Worm (Caenorhabditis elegans) whole organism, L1 larva: ENCODE data around the gene nspc-9.
A peak's percentile ranks its signal among the peaks of the same experiment; 100 is the strongest.

Experiments used
- C34B4.2 ChIP-seq: sonication (generic microtip); optimal IDR thresholded peaks from 2 replicates; lab custom pipeline; 2017; ENCODE audit warnings: mild to moderate bottlenecking, missing genetic modification characterization, missing compliant biosample characterization
- Y116A8C.19 ChIP-seq: sonication (generic microtip); optimal IDR thresholded peaks from 2 replicates; lab custom pipeline; 2016; ENCODE audit warnings: missing compliant biosample characterization, missing genetic modification characterization, borderline replicate concordance
- ama-1 ChIP-seq: fragments of 150-350 bp; optimal IDR thresholded peaks from 2 replicates; lab custom pipeline; 2014
- ces-1 ChIP-seq: fragments of 150-350 bp; optimal IDR thresholded peaks from 2 replicates; lab custom pipeline; 2014; ENCODE audit warnings: missing biosample characterization, missing genetic modification reagents, missing genetic modification characterization
- dsc-1 ChIP-seq: sonication (generic microtip); optimal IDR thresholded peaks from 2 replicates; lab custom pipeline; 2016; ENCODE audit warnings: mild to moderate bottlenecking, missing genetic modification characterization, missing compliant biosample characterization
- efl-3 ChIP-seq: fragments of 200-800 bp; sonication (Bioruptor generic); optimal IDR thresholded peaks from 2 replicates; lab custom pipeline; 2018; ENCODE audit warnings: mild to moderate bottlenecking, missing genetic modification characterization, missing compliant biosample characterization
- egl-13 ChIP-seq: sonication (generic microtip); optimal IDR thresholded peaks from 2 replicates; lab custom pipeline; 2016; ENCODE audit warnings: missing genotype, missing genetic modification reagents, missing genetic modification characterization, missing compliant biosample characterization
- ets-5 ChIP-seq: fragments of 200-800 bp; sonication (Bioruptor generic); IDR thresholded peaks from 2 replicates; pipeline ENCODE4 v1.3.6; 2022; ENCODE audit warnings: missing genetic modification characterization, missing compliant biosample characterization
- fkh-8 ChIP-seq: sonication (generic microtip); optimal IDR thresholded peaks from 2 replicates; lab custom pipeline; 2016; ENCODE audit warnings: mild to moderate bottlenecking, missing genetic modification characterization, missing compliant biosample characterization
- grh-1 ChIP-seq: fragments of 200-800 bp; sonication (Bioruptor generic); IDR thresholded peaks from 2 replicates; pipeline ENCODE4 v1.3.6; 2022; ENCODE audit warnings: missing genetic modification reagents, missing genetic modification characterization, missing compliant biosample characterization
- hlh-17 ChIP-seq: fragments of 200-800 bp; sonication (Bioruptor generic); optimal IDR thresholded peaks from 2 replicates; lab custom pipeline; 2018; ENCODE audit warnings: missing genetic modification characterization, mild to moderate bottlenecking, missing compliant biosample characterization, moderate library complexity, borderline replicate concordance
- hpl-2 ChIP-seq: fragments of 150-350 bp; optimal IDR thresholded peaks from 2 replicates; lab custom pipeline; 2014; ENCODE audit warnings: missing biosample characterization, missing genetic modification reagents, missing genetic modification characterization
- irx-1 ChIP-seq: sonication (generic microtip); optimal IDR thresholded peaks from 2 replicates; lab custom pipeline; 2016; ENCODE audit warnings: missing genetic modification characterization, missing compliant biosample characterization
- jun-1 ChIP-seq: fragments of 150-350 bp; optimal IDR thresholded peaks from 2 replicates; lab custom pipeline; 2014; ENCODE audit warnings: missing biosample characterization, missing genetic modification reagents, missing genetic modification characterization
- lin-13 ChIP-seq: fragments of 150-350 bp; optimal IDR thresholded peaks from 2 replicates; lab custom pipeline; 2014; ENCODE audit warnings: missing biosample characterization, missing genetic modification reagents, missing genetic modification characterization
- lin-14 ChIP-seq: fragments of 200-800 bp; sonication (Bioruptor generic); optimal IDR thresholded peaks from 2 replicates; lab custom pipeline; 2018; ENCODE audit warnings: mild to moderate bottlenecking, missing genetic modification characterization, moderate library complexity, missing compliant biosample characterization
- lin-39 ChIP-seq: fragments of 150-350 bp; optimal IDR thresholded peaks from 2 replicates; lab custom pipeline; 2014; ENCODE audit warnings: missing biosample characterization, missing genetic modification reagents, missing genetic modification characterization
- mab-9 ChIP-seq: fragments of 200-800 bp; sonication (Bioruptor generic); IDR thresholded peaks from 2 replicates; pipeline ENCODE4 v1.3.6; 2022; ENCODE audit warnings: missing genetic modification reagents, missing genetic modification characterization, missing compliant biosample characterization
- mdl-1 ChIP-seq, 2 experiments: fragments of 150-350 bp; optimal IDR thresholded peaks; 2 replicates each; lab custom pipeline; 2014 to 2017; ENCODE audit warnings: missing biosample characterization in 2 of 2, missing genetic modification characterization in 2 of 2, inconsistent platforms in 1 of 2
- mef-2 ChIP-seq: fragments of 150-350 bp; optimal IDR thresholded peaks from 2 replicates; lab custom pipeline; 2014; ENCODE audit warnings: missing biosample characterization, missing genetic modification characterization
- mep-1 ChIP-seq: fragments of 150-350 bp; optimal IDR thresholded peaks from 2 replicates; lab custom pipeline; 2014; ENCODE audit warnings: missing biosample characterization, missing genetic modification characterization
- nhr-11 ChIP-seq: fragments of 150-350 bp; optimal IDR thresholded peaks from 2 replicates; lab custom pipeline; 2014; ENCODE audit warnings: missing biosample characterization, missing genetic modification characterization
- nhr-19 ChIP-seq: fragments of 200-800 bp; sonication (Bioruptor generic); conservative IDR thresholded peaks from 2 replicates; pipeline ENCODE4 v1.3.6; 2022; ENCODE audit warnings: missing genetic modification characterization, missing compliant biosample characterization
- nhr-47 ChIP-seq: sonication (generic microtip); optimal IDR thresholded peaks from 2 replicates; lab custom pipeline; 2016; ENCODE audit warnings: mild to moderate bottlenecking, missing genetic modification characterization, moderate library complexity, missing compliant biosample characterization
- nhr-71 ChIP-seq: sonication (generic microtip); optimal IDR thresholded peaks from 2 replicates; lab custom pipeline; 2016; ENCODE audit warnings: mild to moderate bottlenecking, missing genetic modification characterization, moderate library complexity, missing compliant biosample characterization
- nhr-85 ChIP-seq: sonication (generic microtip); peaks from one replicate; lab custom pipeline; 2016; ENCODE audit warnings: missing genetic modification characterization, inconsistent platforms, missing compliant biosample characterization
- nhr-90 ChIP-seq: sonication (generic microtip); optimal IDR thresholded peaks from 2 replicates; lab custom pipeline; 2016; ENCODE audit warnings: mild to moderate bottlenecking, missing genetic modification characterization, missing compliant biosample characterization; ENCODE audit not compliant: poor library complexity
- pag-3 ChIP-seq: sonication (generic microtip); optimal IDR thresholded peaks from 2 replicates; lab custom pipeline; 2017; ENCODE audit warnings: missing genetic modification characterization, mild to moderate bottlenecking, missing compliant biosample characterization, antibody characterized with exemption, borderline replicate concordance; ENCODE audit not compliant: insufficient read depth
- pax-3 ChIP-seq: fragments of 200-800 bp; sonication (Bioruptor generic); optimal IDR thresholded peaks from 2 replicates; lab custom pipeline; 2018; ENCODE audit warnings: mild to moderate bottlenecking, missing genetic modification characterization, moderate library complexity, missing compliant biosample characterization
- pqm-1 ChIP-seq: sonication (generic microtip); optimal IDR thresholded peaks from 3 replicates; lab custom pipeline; 2017; ENCODE audit warnings: missing biosample characterization, missing genetic modification characterization
- rnt-1 ChIP-seq: sonication (generic microtip); optimal IDR thresholded peaks from 2 replicates; lab custom pipeline; 2016; ENCODE audit warnings: mild to moderate bottlenecking, missing genetic modification characterization, moderate library complexity, missing compliant biosample characterization
- snpc-4 ChIP-seq: fragments of 150-350 bp; optimal IDR thresholded peaks from 2 replicates; lab custom pipeline; 2014; ENCODE audit warnings: missing biosample characterization, missing genetic modification characterization
- swsn-7 ChIP-seq: sonication (generic microtip); optimal IDR thresholded peaks from 2 replicates; lab custom pipeline; 2016; ENCODE audit warnings: missing genetic modification characterization, missing compliant biosample characterization
- tbx-2 ChIP-seq: sonication (generic microtip); optimal IDR thresholded peaks from 2 replicates; lab custom pipeline; 2016; ENCODE audit warnings: missing genetic modification characterization, missing compliant biosample characterization
- unc-130 ChIP-seq: fragments of 150-350 bp; optimal IDR thresholded peaks from 2 replicates; lab custom pipeline; 2017; ENCODE audit warnings: missing biosample characterization, missing genetic modification characterization, inconsistent platforms
- unc-30 ChIP-seq: sonication (generic microtip); optimal IDR thresholded peaks from 2 replicates; lab custom pipeline; 2017; ENCODE audit warnings: missing biosample characterization, missing genetic modification characterization
- unc-62 ChIP-seq: fragments of 150-350 bp; optimal IDR thresholded peaks from 2 replicates; lab custom pipeline; 2014; ENCODE audit warnings: missing biosample characterization, missing genetic modification reagents, missing genetic modification characterization
- unc-86 ChIP-seq: sonication (generic microtip); optimal IDR thresholded peaks from 2 replicates; lab custom pipeline; 2016; ENCODE audit warnings: missing genetic modification characterization, missing compliant biosample characterization
- unc-98 ChIP-seq: fragments of 200-800 bp; sonication (Bioruptor generic); IDR thresholded peaks from 2 replicates; pipeline ENCODE4 v1.3.6; 2022; ENCODE audit warnings: missing genetic modification characterization, missing compliant biosample characterization
- vab-15 ChIP-seq: sonication (generic microtip); optimal IDR thresholded peaks from 2 replicates; lab custom pipeline; 2017; ENCODE audit warnings: missing genotype, mild to moderate bottlenecking, missing genetic modification characterization, missing compliant biosample characterization
- zag-1 ChIP-seq: fragments of 150-350 bp; optimal IDR thresholded peaks from 2 replicates; lab custom pipeline; 2014; ENCODE audit warnings: missing biosample characterization, missing genetic modification characterization
- ztf-11 ChIP-seq, 2 experiments: sonication (generic microtip); optimal IDR thresholded peaks; 2 replicates each; lab custom pipeline; 2016 to 2017; ENCODE audit warnings: missing genetic modification characterization in 2 of 2, missing biosample characterization in 1 of 2, missing compliant biosample characterization in 1 of 2

nspc-9 gene

ce11 chrX:12343279-12343678, at the start of gene nspc-9, which contains the start of gene nspc-10:
Gene nspc-9, minus strand, starts transcription at chrX:12343379.
Gene nspc-10, plus strand, starts transcription at chrX:12343609.
- TF ChIP-seq pag-3 (tag; lab: Kevin White, UChicago) (no peak), efl-3 (GFP tag; lab: Kevin White, UChicago) (no peak), ama-1 (lab: Kevin White, UChicago) (no peak), swsn-7 (tag; lab: Kevin White, UChicago) (no peak), nhr-85 (tag; lab: Kevin White, UChicago) (no peak), irx-1 (tag; lab: Kevin White, UChicago) (no peak)

ce11 chrX:12391380-12391779, 48.2 kb upstream of the nspc-9 start, which contains the start of gene nekl-3:
Gene nekl-3, minus strand, starts transcription at chrX:12391480.
- TF ChIP-seq unc-98 (GFP tag; lab: Robert Waterston, UW) (no peak), vab-15 (tag; lab: Kevin White, UChicago) (no peak), pqm-1 (no peak), nhr-11 (tag; lab: Kevin White, UChicago) (no peak), hlh-17 (no peak), unc-30 (tag; lab: Kevin White, UChicago) (no peak)

- TF ChIP-seq Y116A8C.19 (tag; lab: Kevin White, UChicago) (no peak), ets-5 (GFP tag; lab: Robert Waterston, UW) (no peak), jun-1 (tag; lab: Kevin White, UChicago) (no peak)
These were observed 35.1 kb upstream of the nspc-9 start, which contains the start of gene glb-13 for ce11 chrX:12378293-12378692. Gene glb-13, minus strand, starts transcription at chrX:12378393.

ce11 chrX:12375783-12376182, 32.6 kb upstream of the nspc-9 start:
- TF ChIP-seq mef-2 (tag; lab: Kevin White, UChicago) (no peak), mep-1 (tag; lab: Kevin White, UChicago) (no peak), unc-98 (GFP tag; lab: Robert Waterston, UW) (no peak), dsc-1 (tag; lab: Kevin White, UChicago) (no peak), pax-3 (tag; lab: Kevin White, UChicago) (no peak), ztf-11 (tag; optimal IDR thresholded peaks at IDR 0.05; lab: Kevin White, UChicago) (no peak), ets-5 (GFP tag; lab: Robert Waterston, UW) (no peak), unc-86 (no peak), mab-9 (no peak), hlh-17 (no peak), C34B4.2 (no peak), unc-62 (GFP tag; lab: Kevin White, UChicago) (no peak), efl-3 (GFP tag; lab: Kevin White, UChicago) (no peak), hpl-2 (GFP tag; lab: Kevin White, UChicago) (no peak), nhr-19 (GFP tag; lab: Robert Waterston, UW) (no peak), fkh-8 (no peak), snpc-4 (tag; lab: Kevin White, UChicago) (no peak), mdl-1 (tag; optimal IDR thresholded peaks at IDR 0.05; lab: Kevin White, UChicago) (no peak), ces-1 (GFP tag; lab: Kevin White, UChicago) (no peak), zag-1 (tag; lab: Kevin White, UChicago) (no peak)

- TF ChIP-seq hlh-17 = no peak
- TF ChIP-seq nhr-47 (tag; lab: Kevin White, UChicago) = no peak
- TF ChIP-seq egl-13 = no peak
- TF ChIP-seq, all 84 proteins: peak for 0
These were observed 28.1 kb upstream of the nspc-9 start, which contains the start of gene rif-1.2 for ce11 chrX:12371321-12371720. Gene rif-1.2, minus strand, starts transcription at chrX:12371421.

ce11 chrX:12367498-12367897, 24.3 kb upstream of the nspc-9 start:
- peak; percentile 57 for TF ChIP-seq mep-1 (tag; lab: Kevin White, UChicago)
- TF ChIP-seq nhr-90 (tag; lab: Kevin White, UChicago) = peak; percentile 17
- no peak for TF ChIP-seq grh-1 (GFP tag; lab: Robert Waterston, UW)
- TF ChIP-seq rnt-1 (tag; lab: Kevin White, UChicago) = peak; percentile 74
- peak; percentile 47 for TF ChIP-seq nhr-71 (tag; lab: Kevin White, UChicago)
- TF ChIP-seq pag-3 (tag; lab: Kevin White, UChicago) = no peak
- TF ChIP-seq ztf-11 (tag; optimal IDR thresholded peaks at IDR 0.05; lab: Kevin White, UChicago) = no peak
- TF ChIP-seq unc-30 (tag; lab: Kevin White, UChicago) = no peak
- peak; percentile 42 for TF ChIP-seq lin-14 (GFP tag; lab: Kevin White, UChicago)
- no peak for TF ChIP-seq lin-39 (tag; lab: Kevin White, UChicago)
- TF ChIP-seq tbx-2 (tag; lab: Kevin White, UChicago) = peak; percentile 26
- TF ChIP-seq lin-13 (GFP tag; lab: Kevin White, UChicago) = peak; percentile 11
- TF ChIP-seq unc-130 = peak; percentile 29
- peak; percentile 22 for TF ChIP-seq irx-1 (tag; lab: Kevin White, UChicago)
- TF ChIP-seq mab-9 = 0 out of 2 replicates have a peak, but pooled peaks have one; percentile 20
